Fruit fly (Drosophila melanogaster): ENCODE measurements around the gene CG13361.

Gene CG13361

dm6 chrX:756856-757255 lies 3.4 kb upstream of the CG13361 start:
- no peak for TF ChIP-seq Crg-1 (GFP tag; optimal IDR thresholded peaks at IDR 0.05)

dm6 chrX:755642-756332 lies 2.3 kb upstream of the CG13361 start:
- TF ChIP-seq ovo (GFP tag; optimal IDR thresholded peaks at IDR 0.05) (peak; percentile 51), cnc (optimal IDR thresholded peaks at IDR 0.05) (no peak), pad (GFP tag; optimal IDR thresholded peaks at IDR 0.05) (peak; percentile 79), Crg-1 (GFP tag; optimal IDR thresholded peaks at IDR 0.05) (peak; percentile 46), Hr96 (GFP tag; optimal IDR thresholded peaks at IDR 0.05) (peak; percentile 82), CG33017 (tag; optimal IDR thresholded peaks at IDR 0.05) (peak; percentile 85), toe (GFP tag; optimal IDR thresholded peaks at IDR 0.05) (peak; percentile 53), CG12768 (GFP tag; optimal IDR thresholded peaks at IDR 0.05) (peak; percentile 74), cic (GFP tag; optimal IDR thresholded peaks at IDR 0.05) (peak; percentile 66), CG14711 (tag; optimal IDR thresholded peaks at IDR 0.05) (peak; percentile 83), CG5204 (GFP tag; optimal IDR thresholded peaks at IDR 0.05) (peak; percentile 76), CG1620 (GFP tag; optimal IDR thresholded peaks at IDR 0.05) (peak; percentile 46), Clk (GFP tag; optimal IDR thresholded peaks at IDR 0.05) (peak; percentile 34), CG7045 (GFP tag; optimal IDR thresholded peaks at IDR 0.05) (peak; percentile 72), tj (GFP tag; optimal IDR thresholded peaks at IDR 0.05) (peak; percentile 51), CG7101 (tag; optimal IDR thresholded peaks at IDR 0.05) (peak; percentile 88), CG11617 (GFP tag; optimal IDR thresholded peaks at IDR 0.05) (peak; percentile 68), kay (GFP tag; ENCODE audit: borderline replicate concordance) (no peak), Mnt (GFP tag; optimal IDR thresholded peaks at IDR 0.05) (peak; percentile 82), bab1 (GFP tag; optimal IDR thresholded peaks at IDR 0.05) (peak; percentile 47)

dm6 chrX:751201-751600 lies 2.3 kb downstream of the CG13361 start, which contains the start of gene CG13362:
CG13362 (minus strand) TSS chrX:751301.
- TF ChIP-seq kay (GFP tag; ENCODE audit: borderline replicate concordance): no peak
- no peak for TF ChIP-seq CG11617 (GFP tag; optimal IDR thresholded peaks at IDR 0.05)
- no peak for TF ChIP-seq CG1620 (GFP tag; optimal IDR thresholded peaks at IDR 0.05)
- TF ChIP-seq CG7101 (tag; optimal IDR thresholded peaks at IDR 0.05): no peak

- no peak for TF ChIP-seq toe (GFP tag; optimal IDR thresholded peaks at IDR 0.05)
- TF ChIP-seq CG1620 (GFP tag; optimal IDR thresholded peaks at IDR 0.05): no peak
- no peak for TF ChIP-seq Hr96 (GFP tag; optimal IDR thresholded peaks at IDR 0.05)
These were observed 3.4 kb downstream of the CG13361 start, which contains the start of gene CG5254 for dm6 chrX:750047-750446. CG5254 (plus strand) TSS chrX:750347.

- TF ChIP-seq CG14711 (tag; optimal IDR thresholded peaks at IDR 0.05): no peak
- no peak for TF ChIP-seq Clk (GFP tag; optimal IDR thresholded peaks at IDR 0.05)
- TF ChIP-seq cnc (optimal IDR thresholded peaks at IDR 0.05): no peak
- no peak for TF ChIP-seq CG12768 (GFP tag; optimal IDR thresholded peaks at IDR 0.05)
- TF ChIP-seq CG33017 (tag; optimal IDR thresholded peaks at IDR 0.05): no peak
- no peak for TF ChIP-seq CG11617 (GFP tag; optimal IDR thresholded peaks at IDR 0.05)
- TF ChIP-seq CG1620 (GFP tag; optimal IDR thresholded peaks at IDR 0.05): no peak
- TF ChIP-seq pad (GFP tag; optimal IDR thresholded peaks at IDR 0.05): no peak
- no peak for TF ChIP-seq kay (GFP tag; ENCODE audit: borderline replicate concordance)
- no peak for TF ChIP-seq toe (GFP tag; optimal IDR thresholded peaks at IDR 0.05)
- no peak for TF ChIP-seq Mnt (GFP tag; optimal IDR thresholded peaks at IDR 0.05)
- no peak for TF ChIP-seq CG7045 (GFP tag; optimal IDR thresholded peaks at IDR 0.05)
- TF ChIP-seq ovo (GFP tag; optimal IDR thresholded peaks at IDR 0.05): no peak
- TF ChIP-seq CG5204 (GFP tag; optimal IDR thresholded peaks at IDR 0.05): no peak
- TF ChIP-seq Crg-1 (GFP tag; optimal IDR thresholded peaks at IDR 0.05): no peak
- no peak for TF ChIP-seq bab1 (GFP tag; optimal IDR thresholded peaks at IDR 0.05)
- TF ChIP-seq cic (GFP tag; optimal IDR thresholded peaks at IDR 0.05): no peak
- no peak for TF ChIP-seq CG7101 (tag; optimal IDR thresholded peaks at IDR 0.05)
- no peak for TF ChIP-seq Hr96 (GFP tag; optimal IDR thresholded peaks at IDR 0.05)
- no peak for TF ChIP-seq tj (GFP tag; optimal IDR thresholded peaks at IDR 0.05)
These were observed 13.7 kb downstream of the CG13361 start for dm6 chrX:739621-740216.

dm6 chrX:724496-724895 lies 29.0 kb downstream of the CG13361 start:
- TF ChIP-seq CG7045 (GFP tag; optimal IDR thresholded peaks at IDR 0.05) (no peak), kay (GFP tag; ENCODE audit: borderline replicate concordance) (no peak), Hr96 (GFP tag; optimal IDR thresholded peaks at IDR 0.05) (no peak), CG14711 (tag; optimal IDR thresholded peaks at IDR 0.05) (no peak), CG7101 (tag; optimal IDR thresholded peaks at IDR 0.05) (no peak), Clk (GFP tag; optimal IDR thresholded peaks at IDR 0.05) (no peak), CG5204 (GFP tag; optimal IDR thresholded peaks at IDR 0.05) (no peak), CG33017 (tag; optimal IDR thresholded peaks at IDR 0.05) (no peak), cnc (optimal IDR thresholded peaks at IDR 0.05) (no peak), CG1620 (GFP tag; optimal IDR thresholded peaks at IDR 0.05) (no peak), CG11617 (GFP tag; optimal IDR thresholded peaks at IDR 0.05) (no peak), tj (GFP tag; optimal IDR thresholded peaks at IDR 0.05) (no peak), ovo (GFP tag; optimal IDR thresholded peaks at IDR 0.05) (no peak), Crg-1 (GFP tag; optimal IDR thresholded peaks at IDR 0.05) (no peak)
